Worm (Caenorhabditis elegans) whole organism, L3 larva: ENCODE measurements around the gene R05D3.8.
A peak's percentile ranks its signal among the peaks of the same experiment; 100 is the strongest.

Experiments used
- R02D3.7 ChIP-seq: fragments of 150-350 bp; optimal IDR thresholded peaks from 2 replicates; lab custom pipeline; 2014; ENCODE audit warnings: missing biosample characterization, missing genetic modification characterization
- ZK546.5 ChIP-seq: sonication (generic microtip); optimal IDR thresholded peaks from 2 replicates; lab custom pipeline; 2017; ENCODE audit warnings: missing biosample characterization, missing genetic modification characterization
- aly-2 ChIP-seq: fragments of 150-350 bp; optimal IDR thresholded peaks from 2 replicates; lab custom pipeline; 2014; ENCODE audit warnings: missing biosample characterization, missing genetic modification characterization
- ama-1 ChIP-seq: fragments of 150-350 bp; optimal IDR thresholded peaks from 2 replicates; lab custom pipeline; 2018
- ceh-16 ChIP-seq: sonication (generic microtip); optimal IDR thresholded peaks from 2 replicates; lab custom pipeline; 2017; ENCODE audit warnings: missing biosample characterization, missing genetic modification characterization
- ceh-28 ChIP-seq: fragments of 150-350 bp; optimal IDR thresholded peaks from 2 replicates; lab custom pipeline; 2014; ENCODE audit warnings: missing biosample characterization, missing genetic modification reagents, missing genetic modification characterization
- ceh-82 ChIP-seq: fragments of 150-350 bp; optimal IDR thresholded peaks from 2 replicates; lab custom pipeline; 2014; ENCODE audit warnings: missing biosample characterization, missing genetic modification characterization
- ceh-9 ChIP-seq: sonication (generic microtip); optimal IDR thresholded peaks from 2 replicates; lab custom pipeline; 2018; ENCODE audit warnings: missing biosample characterization, missing genetic modification characterization
- daf-12 ChIP-seq: fragments of 150-350 bp; optimal IDR thresholded peaks from 2 replicates; lab custom pipeline; 2014; ENCODE audit warnings: missing biosample characterization, missing genetic modification reagents, missing genetic modification characterization
- egl-27 ChIP-seq: sonication (generic microtip); optimal IDR thresholded peaks from 4 replicates; lab custom pipeline; 2017; ENCODE audit warnings: missing biosample characterization, missing genetic modification reagents, missing genetic modification characterization
- egl-5 ChIP-seq: fragments of 150-350 bp; optimal IDR thresholded peaks from 2 replicates; lab custom pipeline; 2017; ENCODE audit warnings: missing biosample characterization, missing genetic modification reagents, missing genetic modification characterization, inconsistent platforms
- elt-1 ChIP-seq: fragments of 150-350 bp; optimal IDR thresholded peaks from 2 replicates; lab custom pipeline; 2014; ENCODE audit warnings: missing biosample characterization, missing genetic modification characterization
- elt-2 ChIP-seq: sonication (generic microtip); optimal IDR thresholded peaks from 2 replicates; lab custom pipeline; 2016; ENCODE audit warnings: missing genetic modification reagents, mild to moderate bottlenecking, missing genetic modification characterization, missing compliant biosample characterization
- elt-3 ChIP-seq, 3 experiments: fragments of 150-350 bp in 1 of 3; sonication (generic microtip) in 2 of 3; optimal IDR thresholded peaks; 2 replicates in 2 of 3; 4 replicates in 1 of 3; lab custom pipeline; 2014 to 2017; ENCODE audit warnings: missing biosample characterization in 3 of 3, missing genetic modification characterization in 3 of 3
- eor-1 ChIP-seq, 2 experiments: fragments of 150-350 bp; optimal IDR thresholded peaks; 2 replicates each; lab custom pipeline; 2014 to 2018; ENCODE audit warnings: missing biosample characterization in 2 of 2, missing genetic modification characterization in 2 of 2
- fkh-10 ChIP-seq: sonication (generic microtip); optimal IDR thresholded peaks from 2 replicates; lab custom pipeline; 2017; ENCODE audit warnings: missing biosample characterization, missing genetic modification reagents, missing genetic modification characterization
- fkh-2 ChIP-seq: fragments of 150-350 bp; optimal IDR thresholded peaks from 2 replicates; lab custom pipeline; 2014; ENCODE audit warnings: missing biosample characterization, missing genetic modification reagents, missing genetic modification characterization
- fos-1 ChIP-seq: fragments of 150-350 bp; optimal IDR thresholded peaks from 2 replicates; lab custom pipeline; 2014; ENCODE audit warnings: missing biosample characterization, missing genetic modification characterization
- hmg-11 ChIP-seq: sonication (generic microtip); optimal IDR thresholded peaks from 2 replicates; lab custom pipeline; 2016; ENCODE audit warnings: missing genetic modification characterization, missing compliant biosample characterization
- jun-1 ChIP-seq: fragments of 150-350 bp; optimal IDR thresholded peaks from 2 replicates; lab custom pipeline; 2014; ENCODE audit warnings: missing biosample characterization, missing genetic modification reagents, missing genetic modification characterization
- lin-15B ChIP-seq: fragments of 150-350 bp; optimal IDR thresholded peaks from 2 replicates; lab custom pipeline; 2014; ENCODE audit warnings: missing biosample characterization, missing genetic modification characterization
- lin-39 ChIP-seq: fragments of 150-350 bp; optimal IDR thresholded peaks from 2 replicates; lab custom pipeline; 2018; ENCODE audit warnings: missing biosample characterization, missing genetic modification reagents, missing genetic modification characterization
- mdl-1 ChIP-seq: fragments of 150-350 bp; optimal IDR thresholded peaks from 2 replicates; lab custom pipeline; 2014; ENCODE audit warnings: missing biosample characterization, missing genetic modification characterization
- nfya-1 ChIP-seq: sonication (generic microtip); optimal IDR thresholded peaks from 2 replicates; lab custom pipeline; 2017; ENCODE audit warnings: missing genetic modification characterization, mild to moderate bottlenecking, missing compliant biosample characterization, antibody characterized with exemption, moderate library complexity; ENCODE audit not compliant: insufficient read depth
- nhr-11 ChIP-seq: fragments of 150-350 bp; optimal IDR thresholded peaks from 2 replicates; lab custom pipeline; 2014; ENCODE audit warnings: missing biosample characterization, missing genetic modification characterization
- nhr-12 ChIP-seq: fragments of 150-350 bp; optimal IDR thresholded peaks from 2 replicates; lab custom pipeline; 2014; ENCODE audit warnings: missing biosample characterization, missing genetic modification characterization
- nhr-23 ChIP-seq: fragments of 150-350 bp; optimal IDR thresholded peaks from 2 replicates; lab custom pipeline; 2014; ENCODE audit warnings: missing biosample characterization, missing genetic modification reagents, missing genetic modification characterization
- nhr-237 ChIP-seq: fragments of 150-350 bp; optimal IDR thresholded peaks from 2 replicates; lab custom pipeline; 2014; ENCODE audit warnings: missing biosample characterization, missing genetic modification characterization
- nhr-25 ChIP-seq: sonication (generic microtip); optimal IDR thresholded peaks from 2 replicates; lab custom pipeline; 2017; ENCODE audit warnings: missing biosample characterization, missing genetic modification characterization
- nhr-28 ChIP-seq: fragments of 150-350 bp; optimal IDR thresholded peaks from 2 replicates; lab custom pipeline; 2014; ENCODE audit warnings: missing biosample characterization, missing genetic modification characterization
- nhr-43 ChIP-seq: sonication (generic microtip); optimal IDR thresholded peaks from 2 replicates; lab custom pipeline; 2016; ENCODE audit warnings: mild to moderate bottlenecking, missing genetic modification characterization, missing compliant biosample characterization; ENCODE audit not compliant: poor library complexity, severe bottlenecking
- nhr-67 ChIP-seq: fragments of 150-350 bp; optimal IDR thresholded peaks from 2 replicates; lab custom pipeline; 2014; ENCODE audit warnings: missing biosample characterization, missing genetic modification characterization
- nhr-76 ChIP-seq: fragments of 150-350 bp; sonication (generic microtip); optimal IDR thresholded peaks from 5 replicates; lab custom pipeline; 2014; ENCODE audit warnings: missing biosample characterization, missing genetic modification characterization
- pqm-1 ChIP-seq: fragments of 150-350 bp; optimal IDR thresholded peaks from 2 replicates; lab custom pipeline; 2017; ENCODE audit warnings: missing biosample characterization, missing genetic modification characterization, inconsistent platforms
- sea-2 ChIP-seq: fragments of 150-350 bp; sonication (generic microtip); optimal IDR thresholded peaks from 4 replicates; lab custom pipeline; 2014; ENCODE audit warnings: missing biosample characterization, missing genetic modification reagents, missing genetic modification characterization
- skn-1 ChIP-seq: fragments of 150-350 bp; optimal IDR thresholded peaks from 2 replicates; lab custom pipeline; 2014; ENCODE audit warnings: missing biosample characterization, missing genetic modification characterization
- snpc-4 ChIP-seq: fragments of 150-350 bp; optimal IDR thresholded peaks from 2 replicates; lab custom pipeline; 2014; ENCODE audit warnings: missing biosample characterization, missing genetic modification characterization
- tbx-2 ChIP-seq: sonication (generic microtip); optimal IDR thresholded peaks from 2 replicates; lab custom pipeline; 2016; ENCODE audit warnings: mild to moderate bottlenecking, missing genetic modification characterization, missing compliant biosample characterization
- unc-39 ChIP-seq: sonication (generic microtip); optimal IDR thresholded peaks from 4 replicates; lab custom pipeline; 2017; ENCODE audit warnings: missing biosample characterization, missing genetic modification characterization
- unc-62 ChIP-seq: fragments of 150-350 bp; sonication (generic microtip); optimal IDR thresholded peaks from 4 replicates; lab custom pipeline; 2014; ENCODE audit warnings: missing biosample characterization, missing genetic modification reagents, missing genetic modification characterization
- zag-1 ChIP-seq: fragments of 150-350 bp; optimal IDR thresholded peaks from 2 replicates; lab custom pipeline; 2014; ENCODE audit warnings: missing biosample characterization, missing genetic modification characterization
- ztf-11 ChIP-seq: fragments of 150-350 bp; optimal IDR thresholded peaks from 2 replicates; lab custom pipeline; 2014; ENCODE audit warnings: missing biosample characterization, missing genetic modification characterization
- ztf-4 ChIP-seq: fragments of 150-350 bp; optimal IDR thresholded peaks from 2 replicates; lab custom pipeline; 2014; ENCODE audit warnings: missing biosample characterization, missing genetic modification characterization

R05D3.8 gene

ce11 chrIII:8322645-8323213 lies 35.4 kb downstream of the R05D3.8 start, which contains the start of gene F10E9.1:
Gene F10E9.1, plus strand, starts transcription at chrIII:8323163.
- no peak for TF ChIP-seq eor-1 (tag; optimal IDR thresholded peaks at IDR 0.05; lab: Kevin White, UChicago)
- peak; percentile 62 for TF ChIP-seq nhr-11 (tag; lab: Kevin White, UChicago)
- TF ChIP-seq, all 47 proteins: peak for 1

ce11 chrIII:8321225-8321624 lies 36.9 kb downstream of the R05D3.8 start:
- no peak for TF ChIP-seq nhr-237
- no peak for TF ChIP-seq ceh-16 (tag; lab: Kevin White, UChicago)
- TF ChIP-seq nfya-1 (tag; lab: Kevin White, UChicago): peak; percentile 3
- TF ChIP-seq fkh-2 (tag; lab: Kevin White, UChicago): no peak
- no peak for TF ChIP-seq ceh-28 (tag; lab: Kevin White, UChicago)

ce11 chrIII:8320183-8320582 lies 37.9 kb downstream of the R05D3.8 start, which contains the start of gene F10E9.10:
Gene F10E9.10, minus strand, starts transcription at chrIII:8320283.
- TF ChIP-seq unc-62: no peak
- no peak for TF ChIP-seq elt-2 (tag; lab: Kevin White, UChicago)
- no peak for TF ChIP-seq nfya-1 (tag; lab: Kevin White, UChicago)
- no peak for TF ChIP-seq fkh-2 (tag; lab: Kevin White, UChicago)
- no peak for TF ChIP-seq ztf-11 (tag; lab: Kevin White, UChicago)
- no peak for TF ChIP-seq nhr-67
- TF ChIP-seq aly-2: no peak
- TF ChIP-seq nhr-237: no peak
- TF ChIP-seq nhr-76 (tag; lab: Kevin White, UChicago): no peak
- no peak for TF ChIP-seq jun-1 (tag; lab: Kevin White, UChicago)
- TF ChIP-seq nhr-12 (tag; lab: Kevin White, UChicago): no peak
- TF ChIP-seq skn-1 (tag; lab: Kevin White, UChicago): no peak
- TF ChIP-seq elt-1 (tag; lab: Kevin White, UChicago): no peak
- no peak for TF ChIP-seq daf-12
- TF ChIP-seq eor-1 (tag; optimal IDR thresholded peaks at IDR 0.05; lab: Kevin White, UChicago): no peak
- TF ChIP-seq zag-1 (tag; lab: Kevin White, UChicago): no peak
- TF ChIP-seq fkh-10 (GFP tag; lab: Kevin White, UChicago): no peak
- no peak for TF ChIP-seq ceh-82 (tag; lab: Kevin White, UChicago)
- TF ChIP-seq R02D3.7 (tag; lab: Kevin White, UChicago): no peak

- TF ChIP-seq daf-12: no peak
- TF ChIP-seq tbx-2 (tag; lab: Kevin White, UChicago): no peak
- no peak for TF ChIP-seq unc-39 (tag; lab: Kevin White, UChicago)
- peak; percentile 61 for TF ChIP-seq hmg-11
- no peak for TF ChIP-seq elt-1 (tag; lab: Kevin White, UChicago)
- no peak for TF ChIP-seq nhr-76 (tag; lab: Kevin White, UChicago)
- TF ChIP-seq nhr-67: no peak
- TF ChIP-seq ztf-4 (tag; lab: Kevin White, UChicago): no peak
- no peak for TF ChIP-seq nhr-12 (tag; lab: Kevin White, UChicago)
- peak; percentile 76 for TF ChIP-seq snpc-4
- TF ChIP-seq ZK546.5 (tag; lab: Kevin White, UChicago): no peak
- no peak for TF ChIP-seq egl-27
- peak; percentile 76 for TF ChIP-seq nhr-25 (tag; lab: Kevin White, UChicago)
- TF ChIP-seq nhr-23 (tag; lab: Kevin White, UChicago): peak; percentile 84
- no peak for TF ChIP-seq skn-1 (tag; lab: Kevin White, UChicago)
- no peak for TF ChIP-seq fos-1 (tag; lab: Kevin White, UChicago)
- TF ChIP-seq egl-5: peak; percentile 64
- peak; percentile 2 for TF ChIP-seq pqm-1 (tag; lab: Kevin White, UChicago)
- TF ChIP-seq aly-2: no peak
- no peak for TF ChIP-seq ceh-16 (tag; lab: Kevin White, UChicago)
- TF ChIP-seq eor-1 (tag; optimal IDR thresholded peaks at IDR 0.05; lab: Kevin White, UChicago): no peak
- peak; percentile 55 for TF ChIP-seq R02D3.7 (tag; lab: Kevin White, UChicago)
- peak; percentile 40 for TF ChIP-seq lin-39 (tag; lab: Kevin White, UChicago)
- TF ChIP-seq zag-1 (tag; lab: Kevin White, UChicago): no peak
- no peak for TF ChIP-seq sea-2 (GFP tag; lab: Kevin White, UChicago)
- TF ChIP-seq nhr-28: no peak
- no peak for TF ChIP-seq elt-3 (tag; optimal IDR thresholded peaks at IDR 0.05; lab: Kevin White, UChicago)
- TF ChIP-seq nhr-11 (tag; lab: Kevin White, UChicago): no peak
- no peak for TF ChIP-seq fkh-2 (tag; lab: Kevin White, UChicago)
- TF ChIP-seq ceh-82 (tag; lab: Kevin White, UChicago): no peak
- TF ChIP-seq ama-1: peak; percentile 20
- no peak for TF ChIP-seq fkh-10 (GFP tag; lab: Kevin White, UChicago)
- peak; percentile 83 for TF ChIP-seq nhr-43 (tag; lab: Kevin White, UChicago)
- no peak for TF ChIP-seq ceh-9
- TF ChIP-seq elt-2 (tag; lab: Kevin White, UChicago): peak; percentile 2
- no peak for TF ChIP-seq unc-62
- peak; percentile 86 for TF ChIP-seq nfya-1 (tag; lab: Kevin White, UChicago)
- no peak for TF ChIP-seq jun-1 (tag; lab: Kevin White, UChicago)
- no peak for TF ChIP-seq ztf-11 (tag; lab: Kevin White, UChicago)
- TF ChIP-seq nhr-237: no peak
- no peak for TF ChIP-seq mdl-1 (tag; lab: Kevin White, UChicago)
- TF ChIP-seq lin-15B (tag; lab: Kevin White, UChicago): peak; percentile 84
Measured at ce11 chrIII:8319100-8319499, 39.0 kb downstream of the R05D3.8 start, which contains the start of gene F10E9.11. Gene F10E9.11, minus strand, starts transcription at chrIII:8319260.
